Worm (Caenorhabditis elegans): Measurements from ENCODE around the gene F16H6.7.

Gene F16H6.7

ce11 chrV:18158172-18158571 is 50.8 kb downstream of the F16H6.7 start:
- TF ChIP-seq pha-4 (tag; optimal IDR thresholded peaks at IDR 0.05): no peak
- no peak for TF ChIP-seq C08G9.2 (tag; optimal IDR thresholded peaks at IDR 0.05)
- no peak for TF ChIP-seq gmeb-2 (tag; optimal IDR thresholded peaks at IDR 0.05)
- no peak for TF ChIP-seq ceh-6 (GFP tag; optimal IDR thresholded peaks at IDR 0.05)
- TF ChIP-seq hlh-6 (tag; optimal IDR thresholded peaks at IDR 0.05): no peak
- TF ChIP-seq syd-9 (tag; optimal IDR thresholded peaks at IDR 0.05): no peak
- no peak for TF ChIP-seq ceh-24 (tag; optimal IDR thresholded peaks at IDR 0.05)
- no peak for TF ChIP-seq che-1 (tag; optimal IDR thresholded peaks at IDR 0.05)
- TF ChIP-seq sox-4 (tag; optimal IDR thresholded peaks at IDR 0.05): no peak
- TF ChIP-seq ceh-14 (tag; optimal IDR thresholded peaks at IDR 0.05): no peak
- TF ChIP-seq mec-3 (tag; optimal IDR thresholded peaks at IDR 0.05; ENCODE audit: borderline replicate concordance): no peak
- TF ChIP-seq ceh-18 (tag; optimal IDR thresholded peaks at IDR 0.05): no peak
- no peak for TF ChIP-seq unc-42 (tag; optimal IDR thresholded peaks at IDR 0.05)
- no peak for TF ChIP-seq hlh-15 (tag; optimal IDR thresholded peaks at IDR 0.05)
- no peak for TF ChIP-seq nhr-232 (tag; optimal IDR thresholded peaks at IDR 0.05)
- TF ChIP-seq Y22D7AL.16 (tag; optimal IDR thresholded peaks at IDR 0.05): no peak
- no peak for TF ChIP-seq K02D7.2 (tag; optimal IDR thresholded peaks at IDR 0.05)

ce11 chrV:18157707-18158106 is 51.3 kb downstream of the F16H6.7 start, which contains the start of gene clec-48:
Gene clec-48, plus strand, starts transcription at chrV:18158026.
- TF ChIP-seq F13H6.1 (tag; optimal IDR thresholded peaks at IDR 0.05) (no peak), C38D4.7 (GFP tag; optimal IDR thresholded peaks at IDR 0.05) (no peak), ama-1 (optimal IDR thresholded peaks at IDR 0.05) (no peak), zip-5 (tag; optimal IDR thresholded peaks at IDR 0.05) (no peak), ceh-6 (GFP tag; optimal IDR thresholded peaks at IDR 0.05) (no peak), hlh-8 (tag; optimal IDR thresholded peaks at IDR 0.05) (no peak), ceh-45 (GFP tag; IDR thresholded peaks at IDR 0.05) (no peak), pax-1 (tag; optimal IDR thresholded peaks at IDR 0.05) (no peak), lin-11 (tag; optimal IDR thresholded peaks at IDR 0.05) (no peak), C08G9.2 (tag; optimal IDR thresholded peaks at IDR 0.05) (no peak), unc-3 (GFP tag; conservative IDR thresholded peaks at IDR 0.05) (no peak), unc-3 (tag; optimal IDR thresholded peaks at IDR 0.05) (no peak), unc-55 (GFP tag; optimal IDR thresholded peaks at IDR 0.05) (no peak), dve-1 (tag; optimal IDR thresholded peaks at IDR 0.05) (no peak), unc-86 (tag; optimal IDR thresholded peaks at IDR 0.05) (no peak), pha-2 (tag; optimal IDR thresholded peaks at IDR 0.05) (no peak), ceh-2 (tag; optimal IDR thresholded peaks at IDR 0.05) (no peak), ets-4 (tag; optimal IDR thresholded peaks at IDR 0.05) (no peak), hlh-30 (tag; optimal IDR thresholded peaks at IDR 0.05; ENCODE audit: insufficient read depth) (no peak), rnt-1 (tag; optimal IDR thresholded peaks at IDR 0.05) (no peak)

Measured in whole organism, late embryonic.